Fruit fly (Drosophila melanogaster): Measurements from ENCODE around the gene CG17652.
A peak's percentile ranks its signal among the peaks of the same experiment; 100 is the strongest.

DNA sequence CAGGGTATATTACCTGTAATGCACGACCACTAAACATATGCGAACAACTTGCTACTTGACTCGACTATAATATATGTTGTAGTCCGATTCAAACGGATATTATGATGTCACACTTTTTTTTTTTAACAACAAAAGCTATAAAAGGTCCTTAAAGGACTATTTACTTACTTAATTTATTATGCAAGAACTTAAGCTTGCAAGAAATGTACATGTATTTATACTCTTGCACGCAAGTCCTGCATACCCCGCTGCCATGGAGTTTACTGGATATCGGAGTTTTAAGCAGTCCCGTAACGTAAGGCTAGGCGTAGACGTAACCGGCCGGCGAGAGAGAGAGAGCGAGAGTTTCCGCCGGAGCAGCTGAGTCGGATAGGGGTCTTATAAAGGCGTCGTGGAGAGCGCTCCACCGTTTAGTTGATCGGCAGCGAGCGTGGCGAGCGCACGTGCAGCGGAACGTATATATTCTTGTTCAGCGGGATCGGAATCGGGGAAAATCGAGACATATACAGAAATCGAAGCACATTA lies 5.0 kb upstream of the CG17652 start:
- peak; percentile 83 for TF ChIP-seq svp (GFP tag)
- peak; percentile 58 for TF ChIP-seq Smox (GFP tag; optimal IDR thresholded peaks at IDR 0.05)
- peak; percentile 90 for TF ChIP-seq Eip75B (GFP tag; optimal IDR thresholded peaks at IDR 0.05)
